Worm (Caenorhabditis elegans): ENCODE results near the gene C49A9.4.

The C49A9.4 gene

DNA sequence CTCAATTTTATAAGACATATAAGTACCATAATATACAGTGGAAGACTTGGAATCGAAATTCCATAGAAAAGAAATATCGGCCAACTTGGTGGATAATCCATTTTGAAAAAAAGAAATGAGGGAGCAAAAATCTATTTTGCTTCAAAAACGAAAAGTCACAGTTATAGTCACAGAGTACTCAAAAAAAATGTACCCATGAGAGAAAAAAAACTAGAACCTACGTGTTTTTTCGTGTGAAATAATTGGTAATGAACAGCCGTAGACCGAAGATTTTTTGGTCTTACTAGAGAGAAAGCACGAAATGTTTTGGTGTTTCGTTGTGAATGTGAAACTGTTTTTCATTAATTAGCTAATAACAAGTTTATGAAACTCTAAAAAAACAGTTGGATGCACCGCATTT is 49.9 kb downstream of the C49A9.4 start, which contains the start of gene srv-30:
srv-30 (minus strand) TSS at position 101 of the 400 bp plus-strand sequence.
- no peak for TF ChIP-seq madf-5 (GFP tag; IDR thresholded peaks at IDR 0.05)
- no peak for TF ChIP-seq snpc-1.2 (GFP tag; IDR thresholded peaks at IDR 0.05)
- no peak for TF ChIP-seq fos-1 (tag; optimal IDR thresholded peaks at IDR 0.05)
- peak in 1 of 2 experiments; percentile 42 for TF ChIP-seq unc-62 (GFP tag; optimal IDR thresholded peaks at IDR 0.05 in 1 of 2)
- no peak for TF ChIP-seq unc-62 (tag; optimal IDR thresholded peaks at IDR 0.05)
- no peak for TF ChIP-seq ama-1 (optimal IDR thresholded peaks at IDR 0.05)
- no peak for TF ChIP-seq mep-1 (tag; optimal IDR thresholded peaks at IDR 0.05)
- no peak for TF ChIP-seq nhr-10 (tag; optimal IDR thresholded peaks at IDR 0.05)

Data from whole organism, L4 larva.